Worm (Caenorhabditis elegans) whole organism, young adult: Measurements from ENCODE around the gene cyp-35A3.

ENCODE experiments used
- C17E4.6 ChIP-seq: fragments of 200-800 bp; sonication (Bioruptor generic); IDR thresholded peaks from 2 replicates; pipeline ENCODE4 v1.3.6; 2022; ENCODE audit warnings: missing genetic modification reagents, missing genetic modification characterization, missing compliant biosample characterization
- F10E7.11 ChIP-seq: sonication (generic microtip); optimal IDR thresholded peaks from 2 replicates; lab custom pipeline; 2017; ENCODE audit warnings: mild to moderate bottlenecking, missing genetic modification characterization, moderate library complexity, missing compliant biosample characterization
- F39B2.1 ChIP-seq: fragments of 200-800 bp; sonication (Bioruptor generic); IDR thresholded peaks from 2 replicates; pipeline ENCODE4 v1.3.6; 2022; ENCODE audit warnings: missing genetic modification reagents, missing genetic modification characterization, missing compliant biosample characterization
- F55B11.4 ChIP-seq: sonication (generic microtip); optimal IDR thresholded peaks from 2 replicates; lab custom pipeline; 2016; ENCODE audit warnings: missing compliant biosample characterization, missing genetic modification characterization, borderline replicate concordance; ENCODE audit not compliant: insufficient read depth
- F57C9.4 ChIP-seq: sonication (generic microtip); optimal IDR thresholded peaks from 2 replicates; lab custom pipeline; 2017; ENCODE audit warnings: mild to moderate bottlenecking, missing genetic modification characterization, missing compliant biosample characterization
- K11D2.4 ChIP-seq: fragments of 200-800 bp; sonication (Bioruptor generic); IDR thresholded peaks from 2 replicates; pipeline ENCODE4 v1.3.6; 2022; ENCODE audit warnings: missing genetic modification reagents, missing genetic modification characterization, missing compliant biosample characterization
- Y53F4B.3 ChIP-seq: fragments of 200-800 bp; sonication (Bioruptor generic); IDR thresholded peaks from 2 replicates; pipeline ENCODE4 v1.3.6; 2022; ENCODE audit warnings: missing genetic modification reagents, missing genetic modification characterization, missing compliant biosample characterization
- aptf-2 ChIP-seq: fragments of 200-800 bp; sonication (Bioruptor generic); conservative IDR thresholded peaks from 2 replicates; pipeline ENCODE4 v1.3.6; 2022; ENCODE audit warnings: missing genetic modification reagents, missing genetic modification characterization, missing compliant biosample characterization
- atf-7 ChIP-seq: sonication (generic microtip); optimal IDR thresholded peaks from 2 replicates; lab custom pipeline; 2017; ENCODE audit warnings: mild to moderate bottlenecking, missing genetic modification characterization, missing compliant biosample characterization
- attf-3 ChIP-seq: fragments of 200-800 bp; sonication (Bioruptor generic); conservative IDR thresholded peaks from 2 replicates; pipeline ENCODE4 v1.3.6; 2022; ENCODE audit warnings: missing genetic modification reagents, missing genetic modification characterization, missing compliant biosample characterization
- attf-5 ChIP-seq: fragments of 200-800 bp; sonication (Bioruptor generic); optimal IDR thresholded peaks from 2 replicates; lab custom pipeline; 2018; ENCODE audit warnings: mild to moderate bottlenecking, missing genetic modification characterization, missing compliant biosample characterization
- attf-6 ChIP-seq: fragments of 200-800 bp; sonication (Bioruptor generic); IDR thresholded peaks from 2 replicates; pipeline ENCODE4 v1.3.6; 2022; ENCODE audit warnings: missing genetic modification reagents, missing genetic modification characterization, missing compliant biosample characterization
- ceh-27 ChIP-seq: fragments of 200-800 bp; sonication (Bioruptor generic); optimal IDR thresholded peaks from 2 replicates; lab custom pipeline; 2018; ENCODE audit warnings: mild to moderate bottlenecking, missing genetic modification characterization, moderate library complexity, missing compliant biosample characterization
- ceh-79 ChIP-seq: sonication (generic microtip); optimal IDR thresholded peaks from 2 replicates; lab custom pipeline; 2017; ENCODE audit warnings: mild to moderate bottlenecking, missing genetic modification characterization, missing compliant biosample characterization
- chd-7 ChIP-seq: sonication (generic microtip); optimal IDR thresholded peaks from 2 replicates; lab custom pipeline; 2016; ENCODE audit warnings: mild to moderate bottlenecking, missing genetic modification characterization, moderate library complexity, missing compliant biosample characterization
- egl-44 ChIP-seq: fragments of 200-800 bp; sonication (Bioruptor generic); IDR thresholded peaks from 2 replicates; pipeline ENCODE4 v1.3.6; 2022; ENCODE audit warnings: missing genetic modification reagents, missing genetic modification characterization, missing compliant biosample characterization
- ets-4 ChIP-seq: fragments of 200-800 bp; sonication (Bioruptor generic); optimal IDR thresholded peaks from 2 replicates; lab custom pipeline; 2018; ENCODE audit warnings: mild to moderate bottlenecking, missing genetic modification characterization, missing compliant biosample characterization
- fkh-3 ChIP-seq: sonication (generic microtip); optimal IDR thresholded peaks from 2 replicates; lab custom pipeline; 2016; ENCODE audit warnings: mild to moderate bottlenecking, missing genetic modification characterization, missing compliant biosample characterization
- lin-26 ChIP-seq: fragments of 200-800 bp; sonication (Bioruptor generic); IDR thresholded peaks from 2 replicates; pipeline ENCODE4 v1.3.6; 2022; ENCODE audit warnings: missing genetic modification reagents, missing genetic modification characterization, missing compliant biosample characterization
- lin-35 ChIP-seq, 3 experiments: fragments of 150-350 bp in 2 of 3; sonication (generic microtip) in 1 of 3; optimal IDR thresholded peaks; 2 replicates each; lab custom pipeline; 2014 to 2018; ENCODE audit warnings: missing biosample characterization in 3 of 3, missing genetic modification characterization in 3 of 3, missing genetic modification reagents in 3 of 3
- lin-40 ChIP-seq: sonication (generic microtip); optimal IDR thresholded peaks from 2 replicates; lab custom pipeline; 2016; ENCODE audit warnings: missing genetic modification characterization, mild to moderate bottlenecking, missing compliant biosample characterization, missing genotype, missing genetic modification reagents
- lir-1 ChIP-seq: fragments of 200-800 bp; sonication (Bioruptor generic); conservative IDR thresholded peaks from 2 replicates; pipeline ENCODE4 v1.3.6; 2022; ENCODE audit warnings: missing genetic modification reagents, missing genetic modification characterization, missing compliant biosample characterization
- madf-6 ChIP-seq: fragments of 200-800 bp; sonication (Bioruptor generic); IDR thresholded peaks from 2 replicates; pipeline ENCODE4 v1.3.6; 2022; ENCODE audit warnings: missing genetic modification reagents, missing genetic modification characterization, missing compliant biosample characterization
- mxl-1 ChIP-seq: sonication (generic microtip); optimal IDR thresholded peaks from 2 replicates; lab custom pipeline; 2016; ENCODE audit warnings: missing genetic modification characterization, missing compliant biosample characterization
- nfya-1 ChIP-seq: sonication (generic microtip); optimal IDR thresholded peaks from 2 replicates; lab custom pipeline; 2017; ENCODE audit warnings: antibody characterized with exemption, missing compliant biosample characterization, missing genetic modification characterization, borderline replicate concordance; ENCODE audit not compliant: insufficient read depth
- nfyb-1 ChIP-seq: fragments of 200-800 bp; sonication (Bioruptor generic); IDR thresholded peaks from 2 replicates; pipeline ENCODE4 v1.3.6; 2022; ENCODE audit warnings: missing genetic modification reagents, missing genetic modification characterization, missing compliant biosample characterization
- nhr-120 ChIP-seq: fragments of 200-800 bp; sonication (Bioruptor generic); IDR thresholded peaks from 2 replicates; pipeline ENCODE4 v1.3.6; 2022; ENCODE audit warnings: missing genetic modification characterization, missing compliant biosample characterization
- nhr-179 ChIP-seq: sonication (generic microtip); optimal IDR thresholded peaks from 2 replicates; lab custom pipeline; 2016; ENCODE audit warnings: mild to moderate bottlenecking, missing genetic modification characterization, missing compliant biosample characterization
- nhr-80 ChIP-seq: sonication (generic microtip); optimal IDR thresholded peaks from 2 replicates; lab custom pipeline; 2016; ENCODE audit warnings: missing genetic modification characterization, missing compliant biosample characterization
- nhr-90 ChIP-seq: sonication (generic microtip); optimal IDR thresholded peaks from 2 replicates; lab custom pipeline; 2016; ENCODE audit warnings: missing genotype, mild to moderate bottlenecking, missing genetic modification characterization, missing compliant biosample characterization
- rcor-1 ChIP-seq: fragments of 200-800 bp; sonication (Bioruptor generic); IDR thresholded peaks from 2 replicates; pipeline ENCODE4 v1.3.6; 2022; ENCODE audit warnings: missing genetic modification reagents, missing genetic modification characterization, missing compliant biosample characterization
- rpc-1 ChIP-seq, 2 experiments: fragments of 150-350 bp in 1 of 2; sonication (generic microtip) in 1 of 2; optimal IDR thresholded peaks; 2 replicates each; lab custom pipeline; 2014 to 2018; ENCODE audit warnings: missing biosample characterization in 1 of 2, missing genetic modification characterization in 1 of 2, missing genetic modification reagents in 1 of 2, missing genotype in 1 of 2
- sea-2 ChIP-seq: fragments of 200-800 bp; sonication (Bioruptor generic); IDR thresholded peaks from 2 replicates; pipeline ENCODE4 v1.3.6; 2022; ENCODE audit warnings: missing genetic modification characterization, missing compliant biosample characterization
- tbx-9 ChIP-seq: sonication (generic microtip); optimal IDR thresholded peaks from 2 replicates; lab custom pipeline; 2016; ENCODE audit warnings: borderline replicate concordance, missing genetic modification characterization, inconsistent platforms, missing compliant biosample characterization
- unc-62 ChIP-seq: fragments of 150-350 bp; optimal IDR thresholded peaks from 2 replicates; lab custom pipeline; 2014; ENCODE audit warnings: missing biosample characterization, missing genetic modification reagents, missing genetic modification characterization
- ztf-22 ChIP-seq: fragments of 200-800 bp; sonication (Bioruptor generic); optimal IDR thresholded peaks from 2 replicates; lab custom pipeline; 2018; ENCODE audit warnings: mild to moderate bottlenecking, missing genetic modification characterization, moderate library complexity, missing compliant biosample characterization
- ztf-25 ChIP-seq: fragments of 200-800 bp; sonication (Bioruptor generic); IDR thresholded peaks from 2 replicates; pipeline ENCODE4 v1.3.6; 2022; ENCODE audit warnings: missing genetic modification reagents, missing genetic modification characterization, missing compliant biosample characterization

cyp-35A3 gene

DNA sequence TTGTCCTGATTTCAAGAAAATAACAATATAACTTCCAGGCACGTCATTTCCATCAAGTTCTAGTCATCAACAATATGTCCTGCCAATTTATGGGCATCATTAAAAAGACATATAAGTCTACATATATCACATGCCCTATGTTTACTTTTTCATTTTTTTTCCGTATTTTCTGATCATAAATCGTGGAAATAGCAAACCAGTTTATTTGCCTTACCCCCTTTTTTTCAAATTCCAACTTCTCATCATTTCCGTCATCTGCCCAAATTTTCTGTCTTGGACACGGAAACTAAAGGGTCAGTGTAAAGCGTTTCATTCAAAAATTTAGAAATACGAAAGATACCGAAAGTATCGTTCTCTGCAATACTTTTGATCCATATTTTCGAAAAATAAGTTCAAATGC, 30.1 kb upstream of the cyp-35A3 start:
- TF ChIP-seq lin-40 (no peak), egl-44 (no peak), unc-62 (GFP tag; lab: Kevin White, UChicago) (no peak), attf-5 (no peak), nfyb-1 (no peak), nhr-120 (GFP tag; lab: Robert Waterston, UW) (no peak), attf-3 (GFP tag; lab: Robert Waterston, UW) (no peak), ets-4 (no peak), aptf-2 (no peak), tbx-9 (tag; lab: Kevin White, UChicago) (no peak), lir-1 (GFP tag; lab: Robert Waterston, UW) (no peak), F57C9.4 (tag; lab: Kevin White, UChicago) (no peak), C17E4.6 (GFP tag; lab: Robert Waterston, UW) (no peak), attf-6 (no peak), ceh-27 (no peak), ztf-22 (GFP tag; lab: Kevin White, UChicago) (no peak), madf-6 (GFP tag; lab: Robert Waterston, UW) (no peak), nhr-179 (tag; lab: Kevin White, UChicago) (no peak), sea-2 (no peak)

DNA sequence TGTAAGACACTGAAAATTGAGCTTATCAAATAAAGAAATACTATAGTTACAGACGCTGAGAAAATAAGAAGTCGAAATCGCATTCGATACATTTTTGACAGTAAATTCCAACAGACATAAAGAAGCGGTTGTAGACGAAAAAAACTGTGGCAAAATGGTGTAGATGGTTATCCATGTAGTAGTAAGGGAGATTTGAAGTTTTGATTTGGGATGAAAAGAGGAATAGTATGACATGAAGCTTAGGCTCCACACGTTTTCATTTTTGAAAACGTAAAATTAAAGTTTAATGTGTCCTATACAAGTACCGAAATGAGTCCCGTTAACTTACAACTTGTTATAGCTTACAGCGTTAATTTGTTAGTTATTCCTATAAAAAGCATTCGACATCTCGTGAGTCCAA, 28.4 kb upstream of the cyp-35A3 start, which contains the start of gene K09D9.9:
TSS of gene K09D9.9 (minus strand) at position 101 of the 400 bp plus-strand sequence.
- TF ChIP-seq nhr-179 (tag; lab: Kevin White, UChicago) (no peak), rpc-1 (optimal IDR thresholded peaks at IDR 0.05; lab: Kevin White, UChicago) (no peak), rpc-1 (tag; optimal IDR thresholded peaks at IDR 0.05; lab: Kevin White, UChicago) (no peak), F55B11.4 (tag; lab: Kevin White, UChicago) (no peak), aptf-2 (no peak), ztf-25 (GFP tag; lab: Robert Waterston, UW) (no peak)

DNA sequence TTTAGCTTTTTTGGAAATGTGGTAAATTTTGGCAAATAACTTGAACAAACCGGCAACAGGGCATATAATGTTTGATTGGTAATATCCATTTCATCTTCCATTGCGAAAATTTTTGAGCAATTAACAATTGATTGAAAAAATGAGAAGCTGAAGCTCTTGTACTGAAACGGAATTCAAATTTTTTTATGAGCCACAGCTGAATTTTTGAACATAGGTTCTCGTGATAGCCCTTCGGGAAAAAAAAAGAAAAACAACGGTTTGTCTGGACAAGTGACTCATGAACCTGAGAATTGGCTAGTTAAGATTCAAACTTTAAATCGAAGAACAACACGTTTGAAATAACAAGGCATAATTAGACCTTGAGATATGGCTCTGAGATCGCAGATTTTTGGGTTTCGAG, 26.6 kb upstream of the cyp-35A3 start, which contains the start of gene srx-62:
TSS of gene srx-62 (minus strand) at position 101 of the 400 bp plus-strand sequence.
- TF ChIP-seq F10E7.11 (tag; lab: Kevin White, UChicago) (no peak), lin-26 (GFP tag; lab: Robert Waterston, UW) (no peak), rcor-1 (no peak), nhr-80 (tag; lab: Kevin White, UChicago) (no peak), atf-7 (tag; lab: Kevin White, UChicago) (no peak), nhr-90 (no peak), fkh-3 (tag; lab: Kevin White, UChicago) (no peak), nfya-1 (tag; lab: Kevin White, UChicago) (no peak), F55B11.4 (tag; lab: Kevin White, UChicago) (no peak), lin-35 (GFP tag; optimal IDR thresholded peaks at IDR 0.05; lab: Kevin White, UChicago) (no peak), K11D2.4 (no peak), Y53F4B.3 (GFP tag; lab: Robert Waterston, UW) (no peak), F39B2.1 (GFP tag; lab: Robert Waterston, UW) (no peak), chd-7 (tag; lab: Kevin White, UChicago) (no peak), ceh-79 (tag; lab: Kevin White, UChicago) (no peak), mxl-1 (tag; lab: Kevin White, UChicago) (no peak)
